Fruit fly (Drosophila melanogaster) whole organism, embryonic: ENCODE data around the gene CG4661.

Source experiments
- CG11093 ChIP-seq: fragments of 200-800 bp; sonication (Bioruptor generic); IDR thresholded peaks from 3 replicates; pipeline ENCODE4 v1.3.6; 2022; ENCODE audit warnings: missing biosample characterization, missing genetic modification characterization
- CG11247 ChIP-seq: fragments of 200-800 bp; sonication (Bioruptor generic); IDR thresholded peaks from 2 replicates; pipeline ENCODE4 v1.3.6; 2022; ENCODE audit warnings: missing biosample characterization, missing genetic modification characterization
- CG11504 ChIP-seq: fragments of 200-800 bp; sonication (Bioruptor generic); optimal IDR thresholded peaks from 3 replicates; lab custom pipeline; 2019; ENCODE audit warnings: missing biosample characterization, mild to moderate bottlenecking, missing genetic modification characterization, moderate library complexity
- CG11695 ChIP-seq: fragments of 200-800 bp; sonication (Bioruptor generic); IDR thresholded peaks from 3 replicates; pipeline ENCODE4 v1.3.6; 2022; ENCODE audit warnings: missing biosample characterization, missing genetic modification characterization
- CG12942 ChIP-seq: fragments of 200-800 bp; sonication (Bioruptor generic); optimal IDR thresholded peaks from 3 replicates; lab custom pipeline; 2016; ENCODE audit warnings: missing biosample characterization, missing genetic modification characterization
- CG14710 ChIP-seq: fragments of 200-800 bp; sonication (Bioruptor generic); optimal IDR thresholded peaks from 3 replicates; lab custom pipeline; 2019; ENCODE audit warnings: missing biosample characterization, mild to moderate bottlenecking, missing genetic modification characterization, moderate library complexity
- CG15479 ChIP-seq: fragments of 200-800 bp; sonication (Bioruptor generic); optimal IDR thresholded peaks from 3 replicates; lab custom pipeline; 2019; ENCODE audit warnings: missing biosample characterization, mild to moderate bottlenecking, missing genetic modification characterization, moderate library complexity
- CG1602 ChIP-seq: fragments of 200-800 bp; sonication (Bioruptor generic); optimal IDR thresholded peaks from 3 replicates; lab custom pipeline; 2016; ENCODE audit warnings: missing biosample characterization, missing genetic modification characterization
- CG17829 ChIP-seq: fragments of 200-800 bp; optimal IDR thresholded peaks from 2 replicates; lab custom pipeline; 2019; ENCODE audit warnings: missing biosample characterization, mild to moderate bottlenecking, missing genetic modification characterization, moderate library complexity
- CG18599 ChIP-seq: fragments of 200-800 bp; sonication (Bioruptor generic); optimal IDR thresholded peaks from 3 replicates; lab custom pipeline; 2017; ENCODE audit warnings: missing biosample characterization, missing genetic modification characterization, mild to moderate bottlenecking, moderate library complexity, missing genetic modification reagents
- CG18619 ChIP-seq: fragments of 200-800 bp; sonication (Bioruptor generic); optimal IDR thresholded peaks from 3 replicates; lab custom pipeline; 2017; ENCODE audit warnings: missing biosample characterization, mild to moderate bottlenecking, missing genetic modification characterization
- CG2120 ChIP-seq: fragments of 200-800 bp; sonication (Bioruptor generic); optimal IDR thresholded peaks from 3 replicates; lab custom pipeline; 2016; ENCODE audit warnings: missing biosample characterization, missing genetic modification characterization
- CG31388 ChIP-seq: fragments of 200-800 bp; sonication (Bioruptor generic); optimal IDR thresholded peaks from 2 replicates; lab custom pipeline; 2016; ENCODE audit warnings: missing biosample characterization, missing genetic modification characterization
- CG31441 ChIP-seq: fragments of 200-800 bp; sonication (Bioruptor generic); IDR thresholded peaks from 2 replicates; pipeline ENCODE4 v1.3.6; 2022; ENCODE audit warnings: missing biosample characterization, missing genetic modification characterization
- CG32532 ChIP-seq: fragments of 200-800 bp; sonication (Bioruptor generic); IDR thresholded peaks from 2 replicates; pipeline ENCODE4 v1.3.6; 2022; ENCODE audit warnings: missing biosample characterization, missing genetic modification characterization
- CG34376 ChIP-seq: fragments of 200-800 bp; sonication (Bioruptor generic); optimal IDR thresholded peaks from 2 replicates; lab custom pipeline; 2018; ENCODE audit warnings: missing biosample characterization, mild to moderate bottlenecking, missing genetic modification characterization
- CG6765 ChIP-seq: fragments of 200-800 bp; sonication (Bioruptor generic); optimal IDR thresholded peaks from 3 replicates; lab custom pipeline; 2017; ENCODE audit warnings: missing biosample characterization, mild to moderate bottlenecking, missing genetic modification characterization
- CG9215 ChIP-seq: fragments of 200-800 bp; sonication (Bioruptor generic); IDR thresholded peaks from 2 replicates; pipeline ENCODE4 v1.3.6; 2022; ENCODE audit warnings: missing biosample characterization, missing genetic modification characterization
- Camta ChIP-seq: fragments of 200-800 bp; sonication (Bioruptor generic); optimal IDR thresholded peaks from 2 replicates; lab custom pipeline; 2016; ENCODE audit warnings: missing biosample characterization, missing genetic modification characterization
- Dad ChIP-seq: fragments of 200-800 bp; sonication (Bioruptor generic); optimal IDR thresholded peaks from 3 replicates; lab custom pipeline; 2016; ENCODE audit warnings: missing biosample characterization, missing genetic modification characterization
- Elba2 ChIP-seq: fragments of 200-800 bp; sonication (Bioruptor generic); optimal IDR thresholded peaks from 3 replicates; lab custom pipeline; 2016; ENCODE audit warnings: missing biosample characterization, missing genetic modification characterization
- GATAe ChIP-seq: fragments of 200-800 bp; sonication (Bioruptor generic); conservative IDR thresholded peaks from 2 replicates; pipeline ENCODE4 v1.3.6; 2022; ENCODE audit warnings: missing biosample characterization, missing genetic modification characterization
- HmgD ChIP-seq: fragments of 200-800 bp; sonication (Bioruptor generic); optimal IDR thresholded peaks from 3 replicates; lab custom pipeline; 2016; ENCODE audit warnings: missing biosample characterization, missing genetic modification characterization
- Hmr ChIP-seq: fragments of 200-800 bp; sonication (Bioruptor generic); optimal IDR thresholded peaks from 3 replicates; lab custom pipeline; 2017; ENCODE audit warnings: mild to moderate bottlenecking, missing biosample characterization, missing genetic modification reagents, missing genetic modification characterization
- Lpt ChIP-seq: fragments of >200 bp; optimal IDR thresholded peaks from 2 replicates; lab custom pipeline; 2018; ENCODE audit warnings: missing biosample characterization, missing genetic modification characterization
- Med ChIP-seq: fragments of 200-800 bp; sonication (Bioruptor generic); peaks from one replicate; lab custom pipeline; 2016; ENCODE audit warnings: missing biosample characterization, missing genetic modification characterization, mild to moderate bottlenecking, inconsistent platforms, moderate library complexity
- NK7.1 ChIP-seq: fragments of 200-800 bp; sonication (Bioruptor generic); optimal IDR thresholded peaks from 3 replicates; lab custom pipeline; 2016; ENCODE audit warnings: missing biosample characterization, missing genetic modification characterization
- Opbp ChIP-seq: fragments of 200-800 bp; sonication (Bioruptor generic); IDR thresholded peaks from 3 replicates; pipeline ENCODE4 v1.3.6; 2022; ENCODE audit warnings: missing biosample characterization, missing genetic modification characterization; ENCODE audit not compliant: partially characterized antibody
- PHDP ChIP-seq: fragments of 200-800 bp; sonication (Bioruptor generic); optimal IDR thresholded peaks from 3 replicates; lab custom pipeline; 2018; ENCODE audit warnings: missing biosample characterization, mild to moderate bottlenecking, missing genetic modification characterization, moderate library complexity
- Sry-δ ChIP-seq: fragments of 200-800 bp; sonication (Bioruptor generic); optimal IDR thresholded peaks from 2 replicates; lab custom pipeline; 2016; ENCODE audit warnings: missing biosample characterization, missing genetic modification characterization
- Trl ChIP-seq, 3 experiments: fragments of >200 bp in 2 of 3; fragments of 200-800 bp in 1 of 3; sonication (Bioruptor generic) in 1 of 3; optimal IDR thresholded peaks; 2 replicates in 1 of 3; 3 replicates in 2 of 3; lab custom pipeline; 2016 to 2017; ENCODE audit warnings: missing biosample characterization in 1 of 3, missing genetic modification characterization in 1 of 3
- ab ChIP-seq: fragments of 200-800 bp; sonication (Bioruptor generic); optimal IDR thresholded peaks from 2 replicates; lab custom pipeline; 2016; ENCODE audit warnings: missing biosample characterization, missing genetic modification characterization
- aop ChIP-seq: fragments of 200-800 bp; sonication (Bioruptor generic); IDR thresholded peaks from 2 replicates; pipeline ENCODE4 v1.3.6; 2022; ENCODE audit warnings: missing biosample characterization, missing genetic modification characterization
- bab2 ChIP-seq: fragments of 200-800 bp; sonication (Bioruptor generic); optimal IDR thresholded peaks from 2 replicates; lab custom pipeline; 2016; ENCODE audit warnings: missing biosample characterization, missing genetic modification characterization
- corto ChIP-seq: fragments of 200-800 bp; sonication (Bioruptor generic); optimal IDR thresholded peaks from 2 replicates; lab custom pipeline; 2016; ENCODE audit warnings: missing biosample characterization, mild to moderate bottlenecking, missing genetic modification characterization, moderate library complexity
- cwo ChIP-seq: fragments of 200-800 bp; sonication (Bioruptor generic); optimal IDR thresholded peaks from 3 replicates; lab custom pipeline; 2017; ENCODE audit warnings: missing biosample characterization, missing genetic modification characterization, mild to moderate bottlenecking, moderate library complexity, missing genetic modification reagents
- disco-r ChIP-seq: fragments of 200-800 bp; sonication (Bioruptor generic); optimal IDR thresholded peaks from 2 replicates; lab custom pipeline; 2016; ENCODE audit warnings: missing biosample characterization, missing genetic modification characterization
- dmrt99B ChIP-seq: fragments of 200-800 bp; sonication (Bioruptor generic); optimal IDR thresholded peaks from 2 replicates; lab custom pipeline; 2018; ENCODE audit warnings: missing biosample characterization, mild to moderate bottlenecking, missing genetic modification characterization, moderate library complexity
- fd102C ChIP-seq: fragments of 200-800 bp; sonication (Bioruptor generic); optimal IDR thresholded peaks from 2 replicates; lab custom pipeline; 2018; ENCODE audit warnings: missing biosample characterization, mild to moderate bottlenecking, missing genetic modification characterization, moderate library complexity
- fd3F ChIP-seq: fragments of 200-800 bp; sonication (Bioruptor generic); optimal IDR thresholded peaks from 2 replicates; lab custom pipeline; 2018; ENCODE audit warnings: missing biosample characterization, mild to moderate bottlenecking, missing genetic modification characterization, moderate library complexity
- grn ChIP-seq: fragments of 200-800 bp; sonication (Bioruptor generic); optimal IDR thresholded peaks from 3 replicates; lab custom pipeline; 2017; ENCODE audit warnings: missing biosample characterization, missing genetic modification characterization
- h ChIP-seq: fragments of >200 bp; optimal IDR thresholded peaks from 2 replicates; lab custom pipeline; 2017
- mirr ChIP-seq: fragments of 200-800 bp; sonication (Bioruptor generic); optimal IDR thresholded peaks from 3 replicates; lab custom pipeline; 2018; ENCODE audit warnings: missing biosample characterization, mild to moderate bottlenecking, missing genetic modification characterization
- nerfin-1 ChIP-seq: fragments of 200-800 bp; sonication (Bioruptor generic); optimal IDR thresholded peaks from 3 replicates; lab custom pipeline; 2019; ENCODE audit warnings: missing biosample characterization, mild to moderate bottlenecking, missing genetic modification characterization, moderate library complexity
- pnt ChIP-seq: fragments of 200-800 bp; sonication (Bioruptor generic); optimal IDR thresholded peaks from 3 replicates; lab custom pipeline; 2016; ENCODE audit warnings: missing biosample characterization, missing genetic modification characterization
- repo ChIP-seq: fragments of 200-800 bp; sonication (Bioruptor generic); optimal IDR thresholded peaks from 2 replicates; lab custom pipeline; 2016; ENCODE audit warnings: missing biosample characterization, missing genetic modification characterization
- sd ChIP-seq: fragments of 200-800 bp; sonication (Bioruptor generic); optimal IDR thresholded peaks from 3 replicates; lab custom pipeline; 2018; ENCODE audit warnings: missing biosample characterization, mild to moderate bottlenecking, missing genetic modification characterization, moderate library complexity
- shn ChIP-seq: fragments of 200-800 bp; sonication (Bioruptor generic); optimal IDR thresholded peaks from 3 replicates; lab custom pipeline; 2016; ENCODE audit warnings: missing biosample characterization, missing genetic modification characterization
- tgo ChIP-seq: fragments of 200-800 bp; sonication (Bioruptor generic); IDR thresholded peaks from 3 replicates; pipeline ENCODE4 v1.3.6; 2022; ENCODE audit warnings: missing biosample characterization, missing genetic modification characterization
- wdn ChIP-seq: fragments of 200-800 bp; sonication (Bioruptor generic); IDR thresholded peaks from 2 replicates; pipeline ENCODE4 v1.3.6; 2022; ENCODE audit warnings: missing biosample characterization, missing genetic modification characterization
- zen ChIP-seq: fragments of 200-800 bp; sonication (Bioruptor generic); optimal IDR thresholded peaks from 3 replicates; lab custom pipeline; 2018; ENCODE audit warnings: missing biosample characterization, mild to moderate bottlenecking, missing genetic modification characterization, moderate library complexity

Gene CG4661

dm6 chrX:12895114-12895723 is 37.7 kb upstream of the CG4661 start:
- no peak for TF ChIP-seq tgo (GFP tag; lab: Robert Waterston, UW)
- TF ChIP-seq CG2120 (GFP tag; lab: Kevin White, UChicago), result peak; percentile 60
- TF ChIP-seq CG32532 (GFP tag; lab: Robert Waterston, UW), result peak; percentile 28; the same call in 1 of the 2 replicates
- no peak for TF ChIP-seq CG17829 (tag; lab: Kevin White, UChicago)
- TF ChIP-seq CG14710 (tag; lab: Kevin White, UChicago), result no peak
- TF ChIP-seq CG12942 (GFP tag; lab: Kevin White, UChicago), result no peak
- no peak for TF ChIP-seq ab (GFP tag; lab: Kevin White, UChicago)
- peak; percentile 21 for TF ChIP-seq cwo (GFP tag; lab: Kevin White, UChicago)
- TF ChIP-seq Sry-δ (GFP tag; lab: Kevin White, UChicago), result no peak
- TF ChIP-seq CG11247 (GFP tag; lab: Robert Waterston, UW), result no peak
- TF ChIP-seq pnt (GFP tag; lab: Kevin White, UChicago), result no peak
- TF ChIP-seq grn (GFP tag; lab: Kevin White, UChicago), result no peak
- TF ChIP-seq shn (GFP tag; lab: Kevin White, UChicago), result no peak
- no peak for TF ChIP-seq CG9215 (GFP tag; lab: Robert Waterston, UW)
- no peak for TF ChIP-seq CG18619 (GFP tag; lab: Kevin White, UChicago)
- peak; percentile 45 for TF ChIP-seq mirr (GFP tag; lab: Kevin White, UChicago)
- no peak for TF ChIP-seq CG1602
- TF ChIP-seq Trl (optimal IDR thresholded peaks at IDR 0.05; lab: Kevin White, UChicago), result peak; percentile 55 to 73
- TF ChIP-seq Trl (GFP tag; optimal IDR thresholded peaks at IDR 0.05; lab: Kevin White, UChicago), result no peak
- peak; percentile 38 for TF ChIP-seq CG18599 (GFP tag; lab: Kevin White, UChicago)
- peak; percentile 1 for TF ChIP-seq dmrt99B
- TF ChIP-seq Hmr (GFP tag; lab: Kevin White, UChicago), result no peak
- no peak for TF ChIP-seq CG6765 (GFP tag; lab: Kevin White, UChicago)
- TF ChIP-seq Med (GFP tag; lab: Kevin White, UChicago), result peak; percentile 69
- TF ChIP-seq disco-r (GFP tag; lab: Kevin White, UChicago), result no peak
- peak; percentile 0 for TF ChIP-seq CG11504 (tag; lab: Kevin White, UChicago)
- TF ChIP-seq wdn (GFP tag; lab: Robert Waterston, UW), result no peak
- TF ChIP-seq GATAe, result peak; percentile 40; the same call in 1 of the 2 replicates
- peak; percentile 32 for TF ChIP-seq CG34376 (GFP tag; lab: Kevin White, UChicago)
- TF ChIP-seq NK7.1 (GFP tag; lab: Kevin White, UChicago), result no peak
- no peak for TF ChIP-seq fd3F (GFP tag; lab: Kevin White, UChicago)
- TF ChIP-seq CG31441 (GFP tag; lab: Robert Waterston, UW), result 0 out of 2 replicates have a peak, but pooled peaks have one; percentile 24
- TF ChIP-seq nerfin-1 (tag; lab: Kevin White, UChicago), result no peak
- TF ChIP-seq HmgD, result no peak
- no peak for TF ChIP-seq Lpt (GFP tag; lab: Kevin White, UChicago)
- TF ChIP-seq h (lab: Kevin White, UChicago), result no peak
- no peak for TF ChIP-seq Dad
- TF ChIP-seq repo (GFP tag; lab: Kevin White, UChicago), result no peak
- TF ChIP-seq CG11695 (GFP tag; lab: Robert Waterston, UW), result peak; percentile 38; the same call in 1 of the 3 replicates
- no peak for TF ChIP-seq aop (GFP tag; lab: Robert Waterston, UW)
- no peak for TF ChIP-seq zen
- no peak for TF ChIP-seq CG11093
- TF ChIP-seq corto (GFP tag; lab: Kevin White, UChicago), result peak; percentile 25
- no peak for TF ChIP-seq fd102C (GFP tag; lab: Kevin White, UChicago)
- TF ChIP-seq CG31388 (GFP tag; lab: Kevin White, UChicago), result no peak
- TF ChIP-seq PHDP (tag; lab: Kevin White, UChicago), result peak; percentile 19
- no peak for TF ChIP-seq Opbp (GFP tag; lab: Robert Waterston, UW)
- TF ChIP-seq CG15479 (GFP tag; lab: Kevin White, UChicago), result no peak
- no peak for TF ChIP-seq Elba2 (GFP tag; lab: Kevin White, UChicago)
- TF ChIP-seq Camta, result no peak
- TF ChIP-seq sd (tag; lab: Kevin White, UChicago), result no peak
- TF ChIP-seq bab2 (GFP tag; lab: Kevin White, UChicago), result peak; percentile 7
